Worm (Caenorhabditis elegans) whole organism, young adult: ENCODE measurements around the gene hil-4.

ENCODE experiments used
- C17E4.6 ChIP-seq: fragments of 200-800 bp; sonication (Bioruptor generic); IDR thresholded peaks from 2 replicates; pipeline ENCODE4 v1.3.6; 2022; ENCODE audit warnings: missing genetic modification reagents, missing genetic modification characterization, missing compliant biosample characterization
- F49E8.2 ChIP-seq: sonication (generic microtip); optimal IDR thresholded peaks from 3 replicates; lab custom pipeline; 2017; ENCODE audit warnings: missing genetic modification characterization, mild to moderate bottlenecking, missing compliant biosample characterization, antibody characterized with exemption, moderate library complexity; ENCODE audit not compliant: insufficient read depth
- F57A8.1 ChIP-seq: fragments of 200-800 bp; sonication (Bioruptor generic); optimal IDR thresholded peaks from 2 replicates; lab custom pipeline; 2018; ENCODE audit warnings: mild to moderate bottlenecking, missing genetic modification characterization, moderate library complexity, missing compliant biosample characterization
- K12H6.12 ChIP-seq: fragments of 200-800 bp; sonication (Bioruptor generic); optimal IDR thresholded peaks from 2 replicates; lab custom pipeline; 2018; ENCODE audit warnings: mild to moderate bottlenecking, missing genetic modification characterization, missing compliant biosample characterization
- T26A5.8 ChIP-seq: sonication (generic microtip); optimal IDR thresholded peaks from 2 replicates; lab custom pipeline; 2016; ENCODE audit warnings: missing genetic modification characterization, missing compliant biosample characterization
- Y53G8AR.9 ChIP-seq: fragments of 200-800 bp; sonication (Bioruptor generic); conservative IDR thresholded peaks from 2 replicates; pipeline ENCODE4 v1.3.6; 2022; ENCODE audit warnings: missing genetic modification reagents, missing genetic modification characterization, missing compliant biosample characterization
- Y56A3A.18 ChIP-seq: fragments of 200-800 bp; sonication (Bioruptor generic); IDR thresholded peaks from 2 replicates; pipeline ENCODE4 v1.3.6; 2022; ENCODE audit warnings: missing genetic modification reagents, missing genetic modification characterization, missing compliant biosample characterization
- Y79H2A.3 ChIP-seq: fragments of 200-800 bp; sonication (Bioruptor generic); conservative IDR thresholded peaks from 2 replicates; pipeline ENCODE4 v1.3.6; 2022; ENCODE audit warnings: missing genetic modification reagents, missing genetic modification characterization, missing compliant biosample characterization
- aptf-2 ChIP-seq: fragments of 200-800 bp; sonication (Bioruptor generic); conservative IDR thresholded peaks from 2 replicates; pipeline ENCODE4 v1.3.6; 2022; ENCODE audit warnings: missing genetic modification reagents, missing genetic modification characterization, missing compliant biosample characterization
- athp-1 ChIP-seq: sonication (generic microtip); optimal IDR thresholded peaks from 2 replicates; lab custom pipeline; 2017; ENCODE audit warnings: mild to moderate bottlenecking, missing genetic modification characterization, missing compliant biosample characterization
- attf-5 ChIP-seq: fragments of 200-800 bp; sonication (Bioruptor generic); optimal IDR thresholded peaks from 2 replicates; lab custom pipeline; 2018; ENCODE audit warnings: mild to moderate bottlenecking, missing genetic modification characterization, missing compliant biosample characterization
- ceh-40 ChIP-seq: fragments of 200-800 bp; sonication (Bioruptor generic); IDR thresholded peaks from 2 replicates; pipeline ENCODE4 v1.3.6; 2022; ENCODE audit warnings: missing genetic modification characterization, missing compliant biosample characterization
- ceh-58 ChIP-seq: fragments of 200-800 bp; sonication (Bioruptor generic); IDR thresholded peaks from 2 replicates; pipeline ENCODE4 v1.3.6; 2022; ENCODE audit warnings: missing genetic modification characterization, missing compliant biosample characterization
- die-1 ChIP-seq: sonication (generic microtip); optimal IDR thresholded peaks from 2 replicates; lab custom pipeline; 2016; ENCODE audit warnings: missing genotype, mild to moderate bottlenecking, missing genetic modification characterization, missing compliant biosample characterization
- dpl-1 ChIP-seq: fragments of 150-350 bp; optimal IDR thresholded peaks from 2 replicates; lab custom pipeline; 2014; ENCODE audit warnings: missing biosample characterization, missing genetic modification reagents, missing genetic modification characterization
- egl-44 ChIP-seq: fragments of 200-800 bp; sonication (Bioruptor generic); IDR thresholded peaks from 2 replicates; pipeline ENCODE4 v1.3.6; 2022; ENCODE audit warnings: missing genetic modification reagents, missing genetic modification characterization, missing compliant biosample characterization
- egrh-3 ChIP-seq: fragments of 200-800 bp; sonication (Bioruptor generic); IDR thresholded peaks from 2 replicates; pipeline ENCODE4 v1.3.6; 2022; ENCODE audit warnings: missing genetic modification reagents, missing genetic modification characterization, missing compliant biosample characterization
- hmg-1.2 ChIP-seq: fragments of 200-800 bp; sonication (Bioruptor generic); IDR thresholded peaks from 2 replicates; pipeline ENCODE4 v1.3.6; 2022; ENCODE audit warnings: missing genetic modification reagents, missing genetic modification characterization, missing compliant biosample characterization
- hmg-20 ChIP-seq: fragments of 200-800 bp; sonication (Bioruptor generic); IDR thresholded peaks from 2 replicates; pipeline ENCODE4 v1.3.6; 2022; ENCODE audit warnings: missing genetic modification reagents, missing genetic modification characterization, missing compliant biosample characterization
- hsf-1 ChIP-seq: fragments of 200-800 bp; sonication (Bioruptor generic); IDR thresholded peaks from 2 replicates; pipeline ENCODE4 v1.3.6; 2022; ENCODE audit warnings: missing genetic modification reagents, missing genetic modification characterization, missing compliant biosample characterization
- let-526 ChIP-seq: fragments of 200-800 bp; sonication (Bioruptor generic); IDR thresholded peaks from 2 replicates; pipeline ENCODE4 v1.3.6; 2022; ENCODE audit warnings: missing genetic modification reagents, missing genetic modification characterization, missing compliant biosample characterization
- let-607 ChIP-seq, 2 experiments: fragments of 200-800 bp in 1 of 2; sonication (Bioruptor generic) in 1 of 2; sonication (generic microtip) in 1 of 2; optimal IDR thresholded peaks; 2 replicates each; lab custom pipeline; 2016 to 2018; ENCODE audit warnings: mild to moderate bottlenecking in 2 of 2, missing compliant biosample characterization in 2 of 2, missing genetic modification characterization in 2 of 2, moderate library complexity in 2 of 2, missing genotype in 1 of 2
- lsl-1 ChIP-seq: fragments of 200-800 bp; sonication (Bioruptor generic); optimal IDR thresholded peaks from 2 replicates; lab custom pipeline; 2018; ENCODE audit warnings: mild to moderate bottlenecking, missing genetic modification characterization, moderate library complexity, missing compliant biosample characterization
- madf-10 ChIP-seq: sonication (generic microtip); optimal IDR thresholded peaks from 2 replicates; lab custom pipeline; 2016; ENCODE audit warnings: mild to moderate bottlenecking, missing genetic modification characterization, missing compliant biosample characterization
- madf-6 ChIP-seq: fragments of 200-800 bp; sonication (Bioruptor generic); IDR thresholded peaks from 2 replicates; pipeline ENCODE4 v1.3.6; 2022; ENCODE audit warnings: missing genetic modification reagents, missing genetic modification characterization, missing compliant biosample characterization
- mcd-1 ChIP-seq: fragments of 200-800 bp; sonication (Bioruptor generic); IDR thresholded peaks from 2 replicates; pipeline ENCODE4 v1.3.6; 2022; ENCODE audit warnings: missing genetic modification reagents, missing genetic modification characterization, missing compliant biosample characterization
- mel-28 ChIP-seq: sonication (generic microtip); optimal IDR thresholded peaks from 2 replicates; lab custom pipeline; 2016; ENCODE audit warnings: borderline replicate concordance, mild to moderate bottlenecking, missing genetic modification characterization, missing compliant biosample characterization
- nfyb-1 ChIP-seq: fragments of 200-800 bp; sonication (Bioruptor generic); IDR thresholded peaks from 2 replicates; pipeline ENCODE4 v1.3.6; 2022; ENCODE audit warnings: missing genetic modification reagents, missing genetic modification characterization, missing compliant biosample characterization
- nhr-120 ChIP-seq: fragments of 200-800 bp; sonication (Bioruptor generic); IDR thresholded peaks from 2 replicates; pipeline ENCODE4 v1.3.6; 2022; ENCODE audit warnings: missing genetic modification characterization, missing compliant biosample characterization
- pbrm-1 ChIP-seq: fragments of 200-800 bp; sonication (Bioruptor generic); IDR thresholded peaks from 2 replicates; pipeline ENCODE4 v1.3.6; 2022; ENCODE audit warnings: missing genetic modification reagents, missing genetic modification characterization, missing compliant biosample characterization
- repo-1 ChIP-seq: sonication (generic microtip); optimal IDR thresholded peaks from 2 replicates; lab custom pipeline; 2017; ENCODE audit warnings: mild to moderate bottlenecking, missing genetic modification characterization, missing compliant biosample characterization
- sdz-38 ChIP-seq: sonication (generic microtip); optimal IDR thresholded peaks from 2 replicates; lab custom pipeline; 2016; ENCODE audit warnings: missing genotype, missing genetic modification characterization, missing compliant biosample characterization
- snpc-1.1 ChIP-seq: sonication (generic microtip); optimal IDR thresholded peaks from 2 replicates; lab custom pipeline; 2017; ENCODE audit warnings: missing genetic modification characterization, mild to moderate bottlenecking, missing compliant biosample characterization, antibody characterized with exemption, moderate library complexity, missing genotype, missing genetic modification reagents; ENCODE audit not compliant: insufficient read depth
- snpc-4 ChIP-seq, 5 experiments: fragments of 150-350 bp in 1 of 5; sonication (generic microtip) in 4 of 5; optimal IDR thresholded peaks; 2 replicates each; lab custom pipeline; 2014 to 2018; ENCODE audit warnings: missing genetic modification characterization in 5 of 5, missing biosample characterization in 3 of 5, antibody characterized with exemption in 2 of 5, mild to moderate bottlenecking in 2 of 5, missing compliant biosample characterization in 2 of 5, missing genotype in 2 of 5, moderate library complexity in 2 of 5, missing genetic modification reagents in 1 of 5
- sptf-2 ChIP-seq: fragments of 200-800 bp; sonication (Bioruptor generic); optimal IDR thresholded peaks from 2 replicates; lab custom pipeline; 2018; ENCODE audit warnings: mild to moderate bottlenecking, missing genetic modification characterization, missing compliant biosample characterization
- tbp1 ChIP-seq: fragments of 200-800 bp; sonication (Bioruptor generic); optimal IDR thresholded peaks from 2 replicates; lab custom pipeline; 2018; ENCODE audit warnings: mild to moderate bottlenecking, missing genetic modification characterization, missing compliant biosample characterization
- tbx-9 ChIP-seq: sonication (generic microtip); optimal IDR thresholded peaks from 2 replicates; lab custom pipeline; 2016; ENCODE audit warnings: borderline replicate concordance, missing genetic modification characterization, inconsistent platforms, missing compliant biosample characterization
- tlf-1 ChIP-seq: fragments of 200-800 bp; sonication (Bioruptor generic); optimal IDR thresholded peaks from 2 replicates; lab custom pipeline; 2018; ENCODE audit warnings: mild to moderate bottlenecking, missing genetic modification characterization, missing compliant biosample characterization
- xnd-1 ChIP-seq: sonication (generic microtip); optimal IDR thresholded peaks from 2 replicates; lab custom pipeline; 2016; ENCODE audit warnings: missing genotype, missing genetic modification reagents, missing genetic modification characterization, missing compliant biosample characterization
- ztf-22 ChIP-seq: fragments of 200-800 bp; sonication (Bioruptor generic); optimal IDR thresholded peaks from 2 replicates; lab custom pipeline; 2018; ENCODE audit warnings: mild to moderate bottlenecking, missing genetic modification characterization, moderate library complexity, missing compliant biosample characterization
- ztf-25 ChIP-seq: fragments of 200-800 bp; sonication (Bioruptor generic); IDR thresholded peaks from 2 replicates; pipeline ENCODE4 v1.3.6; 2022; ENCODE audit warnings: missing genetic modification reagents, missing genetic modification characterization, missing compliant biosample characterization
- ztf-26 ChIP-seq: sonication (generic microtip); optimal IDR thresholded peaks from 2 replicates; lab custom pipeline; 2017; ENCODE audit warnings: missing genetic modification characterization, missing compliant biosample characterization

Gene hil-4

DNA sequence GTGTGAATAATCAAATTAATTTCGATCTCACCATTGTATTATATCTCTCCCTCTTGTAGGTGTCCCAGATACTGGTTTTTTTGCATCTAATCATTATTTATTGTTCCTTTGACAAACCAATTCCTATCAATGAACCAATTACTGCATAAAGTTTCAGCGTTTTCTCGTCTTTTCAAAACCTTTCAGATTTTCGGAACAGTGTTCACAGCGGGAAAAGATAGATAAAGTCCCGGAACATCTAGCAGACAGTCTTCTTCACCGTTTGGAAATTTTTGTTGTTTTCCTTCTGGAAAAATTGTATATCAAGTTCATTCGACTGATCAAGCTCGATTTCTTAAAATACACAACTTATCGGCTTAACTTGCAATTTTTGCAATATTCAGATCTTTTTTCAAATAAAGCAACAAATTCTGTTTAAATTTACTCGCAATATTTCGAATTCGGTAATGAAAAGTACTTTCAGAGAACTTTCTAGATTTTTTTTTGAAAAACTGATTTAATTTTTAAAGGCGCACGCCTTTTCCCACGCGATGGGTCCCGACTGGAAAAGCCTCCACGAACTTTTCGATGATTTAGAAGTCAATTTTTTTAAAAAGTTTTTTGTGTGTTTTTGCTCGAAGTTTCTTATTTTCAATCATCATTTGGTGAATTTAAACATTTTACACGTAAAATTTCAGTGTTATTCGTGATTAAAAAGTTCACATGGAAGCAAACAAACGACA is 1.4 kb downstream of the hil-4 start, which contains the start of gene pgl-3 (continued):
- peak; percentile 24 for TF ChIP-seq snpc-4 (GFP tag; optimal IDR thresholded peaks at IDR 0.05; lab: Kevin White, UChicago)
- TF ChIP-seq snpc-4 (tag; optimal IDR thresholded peaks at IDR 0.05; lab: Kevin White, UChicago), result no peak
- TF ChIP-seq tbp1 (GFP tag; lab: Kevin White, UChicago), result peak; percentile 13
- TF ChIP-seq let-526, result no peak
- TF ChIP-seq xnd-1 (tag; lab: Kevin White, UChicago), result peak; percentile 42
- no peak for TF ChIP-seq die-1 (tag; lab: Kevin White, UChicago)
- peak; percentile 99 for TF ChIP-seq Y79H2A.3 (GFP tag; lab: Robert Waterston, UW)
- no peak for TF ChIP-seq K12H6.12 (tag; lab: Kevin White, UChicago)
- no peak for TF ChIP-seq athp-1
- no peak for TF ChIP-seq mcd-1 (GFP tag; lab: Robert Waterston, UW)
- peak; percentile 18 for TF ChIP-seq snpc-1.1

DNA sequence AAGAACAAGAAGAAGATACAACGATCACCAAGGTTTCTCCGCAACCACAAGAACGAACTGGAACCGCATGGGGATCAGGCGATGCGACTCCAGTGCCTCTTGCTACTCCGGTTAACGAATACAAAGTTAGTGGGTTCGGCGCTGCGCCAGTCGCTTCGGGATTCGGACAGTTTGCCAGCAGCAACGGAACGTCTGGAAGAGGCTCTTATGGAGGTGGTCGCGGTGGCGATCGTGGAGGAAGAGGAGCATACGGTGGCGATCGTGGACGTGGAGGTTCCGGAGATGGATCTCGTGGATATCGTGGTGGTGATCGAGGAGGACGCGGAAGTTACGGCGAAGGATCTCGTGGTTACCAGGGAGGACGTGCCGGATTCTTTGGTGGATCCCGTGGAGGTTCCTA is 3.9 kb downstream of the hil-4 start:
- TF ChIP-seq hmg-1.2 (GFP tag; lab: Robert Waterston, UW) (no peak), madf-10 (tag; lab: Kevin White, UChicago) (no peak), Y53G8AR.9 (GFP tag; lab: Robert Waterston, UW) (0 out of 2 replicates have a peak, but pooled peaks have one; percentile 56), lsl-1 (GFP tag; lab: Kevin White, UChicago) (no peak), hmg-20 (GFP tag; lab: Robert Waterston, UW) (0 out of 2 replicates have a peak, but pooled peaks have one; percentile 14), egrh-3 (GFP tag; lab: Robert Waterston, UW) (peak; percentile 39; the same call in 1 of the 2 replicates), mcd-1 (GFP tag; lab: Robert Waterston, UW) (no peak)
- TF ChIP-seq, all 124 proteins: peak for 3

DNA sequence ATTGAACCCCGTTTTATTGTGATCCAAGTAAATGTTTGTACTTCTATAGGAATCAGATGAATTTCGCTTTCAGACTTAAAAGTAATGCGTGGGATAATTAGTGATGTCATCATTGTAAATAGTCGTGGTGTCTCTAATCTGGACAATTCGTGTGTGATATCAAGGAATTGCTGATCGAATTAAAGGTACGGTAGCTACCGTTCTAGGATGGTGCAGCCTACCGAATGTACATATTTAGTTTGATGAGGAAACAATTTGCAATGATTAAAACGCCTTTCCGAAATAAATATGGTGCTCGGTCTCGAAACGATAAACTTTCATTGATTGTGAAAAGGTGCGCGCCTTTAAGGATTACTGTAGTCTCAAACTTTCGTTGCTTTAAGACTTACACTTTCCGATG is 4.4 kb downstream of the hil-4 start:
- no peak for TF ChIP-seq Y56A3A.18 (GFP tag; lab: Robert Waterston, UW)
- peak; percentile 15 for TF ChIP-seq F49E8.2 (tag; lab: Kevin White, UChicago)
- no peak for TF ChIP-seq snpc-1.1
- TF ChIP-seq T26A5.8 (tag; lab: Kevin White, UChicago), result peak; percentile 2
- TF ChIP-seq hmg-20 (GFP tag; lab: Robert Waterston, UW), result 0 out of 2 replicates have a peak, but pooled peaks have one; percentile 3
- TF ChIP-seq mel-28 (tag; lab: Kevin White, UChicago), result no peak
- no peak for TF ChIP-seq ztf-25 (GFP tag; lab: Robert Waterston, UW)
- no peak for TF ChIP-seq nfyb-1 (GFP tag; lab: Robert Waterston, UW)
- no peak for TF ChIP-seq attf-5
- TF ChIP-seq sdz-38 (tag; lab: Kevin White, UChicago), result no peak
- no peak for TF ChIP-seq let-607 (tag; optimal IDR thresholded peaks at IDR 0.05; lab: Kevin White, UChicago)
- TF ChIP-seq ztf-22 (GFP tag; lab: Kevin White, UChicago), result no peak
- TF ChIP-seq repo-1 (tag; lab: Kevin White, UChicago), result no peak
- TF ChIP-seq F57A8.1 (GFP tag; lab: Kevin White, UChicago), result no peak
- TF ChIP-seq ceh-40 (GFP tag; lab: Robert Waterston, UW), result no peak
- TF ChIP-seq nhr-120 (GFP tag; lab: Robert Waterston, UW), result no peak
- no peak for TF ChIP-seq lsl-1 (GFP tag; lab: Kevin White, UChicago)
- peak; percentile 63 for TF ChIP-seq madf-6 (GFP tag; lab: Robert Waterston, UW)
- TF ChIP-seq tlf-1, result no peak
- peak; percentile 79 for TF ChIP-seq Y53G8AR.9 (GFP tag; lab: Robert Waterston, UW)
- TF ChIP-seq aptf-2, result no peak
- TF ChIP-seq hsf-1 (GFP tag; lab: Robert Waterston, UW), result peak; percentile 74
- no peak for TF ChIP-seq egl-44 (GFP tag; lab: Robert Waterston, UW)
- TF ChIP-seq dpl-1 (GFP tag; lab: Kevin White, UChicago), result no peak
- no peak for TF ChIP-seq snpc-4 (GFP tag; optimal IDR thresholded peaks at IDR 0.05; lab: Kevin White, UChicago)
- TF ChIP-seq snpc-4 (tag; optimal IDR thresholded peaks at IDR 0.05; lab: Kevin White, UChicago), result no peak
- TF ChIP-seq pbrm-1, result no peak
- no peak for TF ChIP-seq C17E4.6 (GFP tag; lab: Robert Waterston, UW)
- no peak for TF ChIP-seq egrh-3 (GFP tag; lab: Robert Waterston, UW)
- TF ChIP-seq tbx-9 (tag; lab: Kevin White, UChicago), result no peak
- TF ChIP-seq sptf-2 (GFP tag; lab: Kevin White, UChicago), result no peak
- TF ChIP-seq ztf-26 (tag; lab: Kevin White, UChicago), result no peak
- no peak for TF ChIP-seq ceh-58 (GFP tag; lab: Robert Waterston, UW)
